Worm (Caenorhabditis elegans): Measurements from ENCODE around the gene F15H10.7.
A peak's percentile ranks its signal among the peaks of the same experiment; 100 is the strongest.

F15H10.7 gene

DNA sequence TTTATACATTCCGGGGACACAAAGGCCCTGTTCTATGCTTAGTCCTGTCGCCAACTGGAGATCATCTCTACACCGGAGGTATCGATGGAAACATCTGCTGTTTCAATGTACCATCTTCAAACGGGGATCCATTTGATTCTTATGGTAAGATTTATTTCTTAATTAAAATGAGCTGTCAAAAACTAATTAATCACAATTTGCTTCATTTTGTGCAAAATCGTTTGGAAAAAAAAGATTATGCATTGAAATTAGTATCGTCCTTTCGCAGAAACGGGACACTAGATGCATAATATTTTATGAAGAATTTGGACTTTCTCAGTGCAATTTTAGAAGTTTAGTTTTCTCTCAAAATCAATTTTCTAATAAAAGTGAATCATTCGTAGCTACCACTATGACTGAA, 42.4 kb downstream of the F15H10.7 start:
- no peak for TF ChIP-seq unc-130 (tag; optimal IDR thresholded peaks at IDR 0.05)
- no peak for TF ChIP-seq F16B12.6 (tag; optimal IDR thresholded peaks at IDR 0.05)
- TF ChIP-seq nhr-19 (GFP tag; conservative IDR thresholded peaks at IDR 0.05), result no peak
- no peak for TF ChIP-seq grh-1 (GFP tag; IDR thresholded peaks at IDR 0.05)
- TF ChIP-seq nhr-47 (tag; optimal IDR thresholded peaks at IDR 0.05), result no peak
- TF ChIP-seq irx-1 (tag; optimal IDR thresholded peaks at IDR 0.05), result no peak
- TF ChIP-seq xbp-1 (tag; optimal IDR thresholded peaks at IDR 0.05), result no peak
- no peak for TF ChIP-seq egl-27 (tag; optimal IDR thresholded peaks at IDR 0.05)

ce11 chrV:10361830-10362397, 44.3 kb downstream of the F15H10.7 start, which contains the start of gene cash-1:
Gene cash-1, plus strand, starts transcription at chrV:10362261.
- no peak for TF ChIP-seq sox-4 (tag; optimal IDR thresholded peaks at IDR 0.05)
- peak; percentile 58 for TF ChIP-seq nhr-19 (GFP tag; conservative IDR thresholded peaks at IDR 0.05)
- TF ChIP-seq sptf-1 (tag; optimal IDR thresholded peaks at IDR 0.05), result no peak
- no peak for TF ChIP-seq unc-86 (tag; optimal IDR thresholded peaks at IDR 0.05)
- TF ChIP-seq nhr-12 (tag; optimal IDR thresholded peaks at IDR 0.05), result no peak
- no peak for TF ChIP-seq jun-1 (tag; optimal IDR thresholded peaks at IDR 0.05)
- TF ChIP-seq hlh-17 (GFP tag; optimal IDR thresholded peaks at IDR 0.05; ENCODE audit: borderline replicate concordance), result no peak
- no peak for TF ChIP-seq C04F5.9 (tag; optimal IDR thresholded peaks at IDR 0.05)
- TF ChIP-seq ets-5 (GFP tag; IDR thresholded peaks at IDR 0.05), result no peak
- peak in 1 of 6 experiments; percentile 45 for TF ChIP-seq elt-3 (tag; optimal IDR thresholded peaks at IDR 0.05)
- TF ChIP-seq nhr-47 (tag; optimal IDR thresholded peaks at IDR 0.05), result peak; percentile 73
- TF ChIP-seq mep-1 (tag; optimal IDR thresholded peaks at IDR 0.05), result peak; percentile 71
- TF ChIP-seq ces-1 (GFP tag; optimal IDR thresholded peaks at IDR 0.05), result no peak
- peak; percentile 12 for TF ChIP-seq dsc-1 (tag; optimal IDR thresholded peaks at IDR 0.05)
- TF ChIP-seq mab-9 (GFP tag; IDR thresholded peaks at IDR 0.05), result no peak
- TF ChIP-seq unc-30 (tag; optimal IDR thresholded peaks at IDR 0.05), result no peak
- peak; percentile 68 for TF ChIP-seq xbp-1 (tag; optimal IDR thresholded peaks at IDR 0.05)
- peak; percentile 38 for TF ChIP-seq C16A3.4 (tag; optimal IDR thresholded peaks at IDR 0.05)
- peak; percentile 60 for TF ChIP-seq nhr-90 (tag; optimal IDR thresholded peaks at IDR 0.05; ENCODE audit: poor library complexity)
- no peak for TF ChIP-seq efl-3 (GFP tag; optimal IDR thresholded peaks at IDR 0.05)
- TF ChIP-seq nhr-20 (tag; optimal IDR thresholded peaks at IDR 0.05), result peak; percentile 73
- no peak for TF ChIP-seq pag-3 (tag; optimal IDR thresholded peaks at IDR 0.05; ENCODE audit: borderline replicate concordance, insufficient read depth)
- peak; percentile 56 to 86 for TF ChIP-seq lsy-2 (tag; optimal IDR thresholded peaks at IDR 0.05)
- no peak for TF ChIP-seq nhr-28 (tag; optimal IDR thresholded peaks at IDR 0.05)
- TF ChIP-seq nhr-11 (tag; optimal IDR thresholded peaks at IDR 0.05), result no peak
- no peak for TF ChIP-seq hlh-4 (tag; optimal IDR thresholded peaks at IDR 0.05)
- TF ChIP-seq pqm-1 (tag; optimal IDR thresholded peaks at IDR 0.05), result no peak
- no peak for TF ChIP-seq fos-1 (tag; optimal IDR thresholded peaks at IDR 0.05)
- TF ChIP-seq fkh-10 (GFP tag; optimal IDR thresholded peaks at IDR 0.05), result peak; percentile 36
- TF ChIP-seq lir-3 (tag; optimal IDR thresholded peaks at IDR 0.05; ENCODE audit: poor library complexity), result peak; percentile 31
- TF ChIP-seq rnt-1 (tag; optimal IDR thresholded peaks at IDR 0.05), result peak; percentile 68
- TF ChIP-seq elt-2 (tag; optimal IDR thresholded peaks at IDR 0.05), result peak; percentile 43
- peak; percentile 84 for TF ChIP-seq lin-14 (GFP tag; optimal IDR thresholded peaks at IDR 0.05)
- peak; percentile 47 for TF ChIP-seq ceh-8 (GFP tag; optimal IDR thresholded peaks at IDR 0.05)
- TF ChIP-seq unc-130 (tag; optimal IDR thresholded peaks at IDR 0.05), result peak; percentile 68
- peak; percentile 55 for TF ChIP-seq snpc-4 (tag; optimal IDR thresholded peaks at IDR 0.05)
- TF ChIP-seq grh-1 (GFP tag; IDR thresholded peaks at IDR 0.05), result no peak
- no peak for TF ChIP-seq ztf-11 (tag; optimal IDR thresholded peaks at IDR 0.05)
- TF ChIP-seq lin-15B (tag; optimal IDR thresholded peaks at IDR 0.05), result peak; percentile 85
- TF ChIP-seq mef-2 (tag; optimal IDR thresholded peaks at IDR 0.05), result no peak
- TF ChIP-seq blmp-1 (tag; optimal IDR thresholded peaks at IDR 0.05), result peak; percentile 74
- TF ChIP-seq dpl-1 (GFP tag; optimal IDR thresholded peaks at IDR 0.05), result peak; percentile 80 to 89 (median 83)
- TF ChIP-seq efl-1 (optimal IDR thresholded peaks at IDR 0.05), result peak; percentile 72 to 84
- TF ChIP-seq efl-1 (GFP tag; optimal IDR thresholded peaks at IDR 0.05 in 1 of 2), result peak; percentile 87 to 98
- peak; percentile 22 for TF ChIP-seq egl-13 (tag; optimal IDR thresholded peaks at IDR 0.05)
- no peak for TF ChIP-seq irx-1 (tag; optimal IDR thresholded peaks at IDR 0.05)
- no peak for TF ChIP-seq tlp-1 (tag; optimal IDR thresholded peaks at IDR 0.05)
- no peak for TF ChIP-seq nhr-84 (tag; optimal IDR thresholded peaks at IDR 0.05)

Measured in whole organism, L1 larva.